Fruit fly (Drosophila melanogaster): ENCODE measurements around the gene CG13455.

CG13455 gene

dm6 chr3L:15543049-15543448, 46.7 kb downstream of the CG13455 start:
- TF ChIP-seq fkh (GFP tag; optimal IDR thresholded peaks at IDR 0.05): no peak
- TF ChIP-seq CG11294 (GFP tag; IDR thresholded peaks at IDR 0.05): no peak
- TF ChIP-seq dsx (GFP tag; optimal IDR thresholded peaks at IDR 0.05; ENCODE audit: poor library complexity, severe bottlenecking): no peak
- TF ChIP-seq CG7368 (GFP tag; optimal IDR thresholded peaks at IDR 0.05): no peak
- no peak for TF ChIP-seq CG6808 (GFP tag; optimal IDR thresholded peaks at IDR 0.05)
- TF ChIP-seq Blimp-1 (GFP tag; optimal IDR thresholded peaks at IDR 0.05): peak; percentile 55

DNA sequence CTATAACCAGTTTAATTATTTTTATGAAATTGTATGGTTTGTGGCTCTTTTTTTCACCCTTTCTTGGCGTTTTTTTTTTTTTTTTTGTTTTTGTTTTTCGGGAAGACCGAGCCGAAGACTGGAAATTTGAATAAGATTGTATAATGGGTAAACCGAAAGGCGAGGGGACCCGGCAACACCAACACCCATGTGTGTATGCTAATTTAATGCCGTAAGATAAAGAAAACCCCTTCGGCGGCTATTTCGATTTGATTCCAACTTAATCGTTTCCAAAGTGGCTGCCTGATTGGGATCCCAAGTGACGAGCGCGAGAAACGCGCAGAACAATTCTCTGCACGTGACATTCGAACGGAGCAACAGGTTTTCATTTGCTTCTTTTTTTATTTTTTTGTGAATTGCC, 47.1 kb downstream of the CG13455 start:
- TF ChIP-seq CG8319 (GFP tag; optimal IDR thresholded peaks at IDR 0.05) (no peak), dac (GFP tag; optimal IDR thresholded peaks at IDR 0.05) (no peak), CG1621 (tag; optimal IDR thresholded peaks at IDR 0.05) (no peak), Ets21C (GFP tag; optimal IDR thresholded peaks at IDR 0.05) (no peak), Eip78C (GFP tag) (peak; percentile 53), lz (GFP tag; optimal IDR thresholded peaks at IDR 0.05) (no peak), CG16779 (tag; optimal IDR thresholded peaks at IDR 0.05) (no peak), OdsH (GFP tag; optimal IDR thresholded peaks at IDR 0.05) (no peak), Ets96B (tag; optimal IDR thresholded peaks at IDR 0.05) (no peak), fd59A (GFP tag; optimal IDR thresholded peaks at IDR 0.05) (no peak), CG15336 (GFP tag; IDR thresholded peaks at IDR 0.05) (peak; percentile 27; the same call in 1 of the 2 replicates), vri (GFP tag; optimal IDR thresholded peaks at IDR 0.05) (peak; percentile 24), pdm3 (GFP tag; optimal IDR thresholded peaks at IDR 0.05) (no peak), CG8119 (GFP tag; IDR thresholded peaks at IDR 0.05) (0 out of 3 replicates have a peak, but pooled peaks have one; percentile 40), CG9139 (GFP tag; optimal IDR thresholded peaks at IDR 0.05) (no peak), CG11294 (GFP tag; IDR thresholded peaks at IDR 0.05) (no peak), acj6 (GFP tag; optimal IDR thresholded peaks at IDR 0.05) (no peak), CG3919 (GFP tag; optimal IDR thresholded peaks at IDR 0.05) (no peak)

dm6 chr3L:15544455-15545415, 48.4 kb downstream of the CG13455 start:
- TF ChIP-seq ss (GFP tag; optimal IDR thresholded peaks at IDR 0.05): no peak
- TF ChIP-seq spab (GFP tag; optimal IDR thresholded peaks at IDR 0.05): no peak
- peak; percentile 33 for TF ChIP-seq fkh (GFP tag; optimal IDR thresholded peaks at IDR 0.05)
- peak; percentile 35 for TF ChIP-seq Sox14 (GFP tag; optimal IDR thresholded peaks at IDR 0.05)
- TF ChIP-seq esn (GFP tag; optimal IDR thresholded peaks at IDR 0.05): peak; percentile 59
- peak; percentile 59 for TF ChIP-seq Eip78C (GFP tag)
- peak; percentile 74 for TF ChIP-seq CG32006 (GFP tag; optimal IDR thresholded peaks at IDR 0.05)
- peak; percentile 78 for TF ChIP-seq svp (GFP tag)
- peak; percentile 33 for TF ChIP-seq OdsH (GFP tag; optimal IDR thresholded peaks at IDR 0.05)
- peak; percentile 37 for TF ChIP-seq acj6 (GFP tag; optimal IDR thresholded peaks at IDR 0.05)
- TF ChIP-seq CG11762 (GFP tag; optimal IDR thresholded peaks at IDR 0.05; ENCODE audit: insufficient read depth): no peak
- no peak for TF ChIP-seq CG3032 (tag; optimal IDR thresholded peaks at IDR 0.05)
- TF ChIP-seq CG10631 (GFP tag; optimal IDR thresholded peaks at IDR 0.05): peak; percentile 44
- TF ChIP-seq Sox102F (GFP tag; optimal IDR thresholded peaks at IDR 0.05): peak; percentile 39
- TF ChIP-seq net (GFP tag; optimal IDR thresholded peaks at IDR 0.05): no peak
- no peak for TF ChIP-seq eg (GFP tag; IDR thresholded peaks at IDR 0.05)
- TF ChIP-seq pdm3 (GFP tag; optimal IDR thresholded peaks at IDR 0.05): peak; percentile 7
- TF ChIP-seq Eip93F (GFP tag; optimal IDR thresholded peaks at IDR 0.05): no peak
- TF ChIP-seq Blimp-1 (GFP tag; optimal IDR thresholded peaks at IDR 0.05): peak; percentile 36
- TF ChIP-seq CG7368 (GFP tag; optimal IDR thresholded peaks at IDR 0.05): no peak
- TF ChIP-seq CG9139 (GFP tag; optimal IDR thresholded peaks at IDR 0.05): no peak
- TF ChIP-seq achi (GFP tag; optimal IDR thresholded peaks at IDR 0.05): no peak
- no peak for TF ChIP-seq CG8319 (GFP tag; optimal IDR thresholded peaks at IDR 0.05)
- TF ChIP-seq dsx (GFP tag; optimal IDR thresholded peaks at IDR 0.05; ENCODE audit: poor library complexity, severe bottlenecking): no peak
- TF ChIP-seq CG3919 (GFP tag; optimal IDR thresholded peaks at IDR 0.05): peak; percentile 6
- peak in 1 of 2 experiments; percentile 43 for TF ChIP-seq salr (GFP tag; optimal IDR thresholded peaks at IDR 0.05)
- peak; percentile 61 for TF ChIP-seq Hr4 (GFP tag; optimal IDR thresholded peaks at IDR 0.05)
- TF ChIP-seq Met (GFP tag; optimal IDR thresholded peaks at IDR 0.05): peak; percentile 65
- no peak for TF ChIP-seq fd85E (GFP tag; optimal IDR thresholded peaks at IDR 0.05)
- TF ChIP-seq CG6854 (GFP tag; optimal IDR thresholded peaks at IDR 0.05): peak; percentile 39
- TF ChIP-seq Hr38 (GFP tag; optimal IDR thresholded peaks at IDR 0.05): no peak
- TF ChIP-seq Gug (GFP tag; IDR thresholded peaks at IDR 0.05): no peak

All from whole organism, prepupa.